Worm (Caenorhabditis elegans) whole organism, L1 larva: Measurements from ENCODE around the gene srsx-29.

Experiments used
- F16B12.6 ChIP-seq: fragments of 150-350 bp; optimal IDR thresholded peaks from 2 replicates; lab custom pipeline; 2014; ENCODE audit warnings: missing biosample characterization, missing genetic modification characterization
- ama-1 ChIP-seq: fragments of 150-350 bp; optimal IDR thresholded peaks from 2 replicates; lab custom pipeline; 2014
- ceh-63 ChIP-seq: fragments of 200-800 bp; sonication (Bioruptor generic); optimal IDR thresholded peaks from 2 replicates; lab custom pipeline; 2018; ENCODE audit warnings: mild to moderate bottlenecking, missing genetic modification characterization, missing compliant biosample characterization
- ceh-82 ChIP-seq, 3 experiments: fragments of 150-350 bp in 1 of 3; sonication (generic microtip) in 2 of 3; optimal IDR thresholded peaks; 2 replicates each; lab custom pipeline; 2014 to 2017; ENCODE audit warnings: missing biosample characterization in 3 of 3, missing genetic modification characterization in 3 of 3
- ceh-88 ChIP-seq: fragments of 200-800 bp; sonication (Bioruptor generic); IDR thresholded peaks from 2 replicates; pipeline ENCODE4 v1.3.6; 2022; ENCODE audit warnings: missing genetic modification characterization, missing compliant biosample characterization
- ceh-90 ChIP-seq: sonication (generic microtip); optimal IDR thresholded peaks from 2 replicates; lab custom pipeline; 2016; ENCODE audit warnings: missing genetic modification characterization, missing compliant biosample characterization
- efl-3 ChIP-seq: fragments of 200-800 bp; sonication (Bioruptor generic); optimal IDR thresholded peaks from 2 replicates; lab custom pipeline; 2018; ENCODE audit warnings: mild to moderate bottlenecking, missing genetic modification characterization, missing compliant biosample characterization
- egl-13 ChIP-seq: sonication (generic microtip); optimal IDR thresholded peaks from 2 replicates; lab custom pipeline; 2016; ENCODE audit warnings: missing genotype, missing genetic modification reagents, missing genetic modification characterization, missing compliant biosample characterization
- egl-27 ChIP-seq, 2 experiments: fragments of 150-350 bp in 1 of 2; sonication (generic microtip); optimal IDR thresholded peaks; 3 replicates each; lab custom pipeline; 2017 to 2018; ENCODE audit warnings: missing biosample characterization in 2 of 2, missing genetic modification characterization in 2 of 2, missing genetic modification reagents in 2 of 2
- elt-2 ChIP-seq: sonication (generic microtip); optimal IDR thresholded peaks from 2 replicates; lab custom pipeline; 2016; ENCODE audit warnings: missing genetic modification characterization, mild to moderate bottlenecking, inconsistent platforms, missing compliant biosample characterization, missing genetic modification reagents
- ets-5 ChIP-seq: fragments of 200-800 bp; sonication (Bioruptor generic); IDR thresholded peaks from 2 replicates; pipeline ENCODE4 v1.3.6; 2022; ENCODE audit warnings: missing genetic modification characterization, missing compliant biosample characterization
- fkh-10 ChIP-seq: sonication (generic microtip); optimal IDR thresholded peaks from 2 replicates; lab custom pipeline; 2017; ENCODE audit warnings: missing biosample characterization, missing genetic modification reagents, missing genetic modification characterization
- grh-1 ChIP-seq: fragments of 200-800 bp; sonication (Bioruptor generic); IDR thresholded peaks from 2 replicates; pipeline ENCODE4 v1.3.6; 2022; ENCODE audit warnings: missing genetic modification reagents, missing genetic modification characterization, missing compliant biosample characterization
- hlh-17 ChIP-seq: fragments of 200-800 bp; sonication (Bioruptor generic); optimal IDR thresholded peaks from 2 replicates; lab custom pipeline; 2018; ENCODE audit warnings: missing genetic modification characterization, mild to moderate bottlenecking, missing compliant biosample characterization, moderate library complexity, borderline replicate concordance
- hpl-2 ChIP-seq: fragments of 150-350 bp; optimal IDR thresholded peaks from 2 replicates; lab custom pipeline; 2014; ENCODE audit warnings: missing biosample characterization, missing genetic modification reagents, missing genetic modification characterization
- lin-13 ChIP-seq: fragments of 150-350 bp; optimal IDR thresholded peaks from 2 replicates; lab custom pipeline; 2014; ENCODE audit warnings: missing biosample characterization, missing genetic modification reagents, missing genetic modification characterization
- lin-14 ChIP-seq: fragments of 200-800 bp; sonication (Bioruptor generic); optimal IDR thresholded peaks from 2 replicates; lab custom pipeline; 2018; ENCODE audit warnings: mild to moderate bottlenecking, missing genetic modification characterization, moderate library complexity, missing compliant biosample characterization
- lin-15B ChIP-seq: fragments of 150-350 bp; sonication (generic microtip); optimal IDR thresholded peaks from 3 replicates; lab custom pipeline; 2014; ENCODE audit warnings: missing biosample characterization, missing genetic modification characterization
- lin-39 ChIP-seq: fragments of 150-350 bp; optimal IDR thresholded peaks from 2 replicates; lab custom pipeline; 2014; ENCODE audit warnings: missing biosample characterization, missing genetic modification reagents, missing genetic modification characterization
- lir-3 ChIP-seq: sonication (generic microtip); optimal IDR thresholded peaks from 2 replicates; lab custom pipeline; 2016; ENCODE audit warnings: mild to moderate bottlenecking, missing genetic modification characterization, moderate library complexity, missing compliant biosample characterization; ENCODE audit not compliant: poor library complexity
- lsy-2 ChIP-seq, 2 experiments: fragments of 150-350 bp; optimal IDR thresholded peaks; 2 replicates each; lab custom pipeline; 2014; ENCODE audit warnings: missing biosample characterization in 2 of 2, missing genetic modification characterization in 2 of 2
- mef-2 ChIP-seq: fragments of 150-350 bp; optimal IDR thresholded peaks from 2 replicates; lab custom pipeline; 2014; ENCODE audit warnings: missing biosample characterization, missing genetic modification characterization
- nhr-12 ChIP-seq: sonication (generic microtip); optimal IDR thresholded peaks from 2 replicates; lab custom pipeline; 2017; ENCODE audit warnings: missing biosample characterization, missing genetic modification characterization
- nhr-20 ChIP-seq: sonication (generic microtip); optimal IDR thresholded peaks from 2 replicates; lab custom pipeline; 2016; ENCODE audit warnings: mild to moderate bottlenecking, missing genetic modification characterization, missing compliant biosample characterization
- nhr-237 ChIP-seq: fragments of 150-350 bp; optimal IDR thresholded peaks from 2 replicates; lab custom pipeline; 2014; ENCODE audit warnings: missing biosample characterization, missing genetic modification characterization
- nhr-47 ChIP-seq: sonication (generic microtip); optimal IDR thresholded peaks from 2 replicates; lab custom pipeline; 2016; ENCODE audit warnings: mild to moderate bottlenecking, missing genetic modification characterization, moderate library complexity, missing compliant biosample characterization
- nhr-71 ChIP-seq: sonication (generic microtip); optimal IDR thresholded peaks from 2 replicates; lab custom pipeline; 2016; ENCODE audit warnings: mild to moderate bottlenecking, missing genetic modification characterization, moderate library complexity, missing compliant biosample characterization
- nhr-76 ChIP-seq: sonication (generic microtip); optimal IDR thresholded peaks from 2 replicates; lab custom pipeline; 2017; ENCODE audit warnings: missing biosample characterization, missing genetic modification characterization
- nhr-77 ChIP-seq: fragments of 150-350 bp; optimal IDR thresholded peaks from 2 replicates; lab custom pipeline; 2014; ENCODE audit warnings: missing biosample characterization, missing genetic modification characterization
- nhr-90 ChIP-seq: sonication (generic microtip); optimal IDR thresholded peaks from 2 replicates; lab custom pipeline; 2016; ENCODE audit warnings: mild to moderate bottlenecking, missing genetic modification characterization, missing compliant biosample characterization; ENCODE audit not compliant: poor library complexity
- pax-3 ChIP-seq: fragments of 200-800 bp; sonication (Bioruptor generic); optimal IDR thresholded peaks from 2 replicates; lab custom pipeline; 2018; ENCODE audit warnings: mild to moderate bottlenecking, missing genetic modification characterization, moderate library complexity, missing compliant biosample characterization
- pqm-1 ChIP-seq: sonication (generic microtip); optimal IDR thresholded peaks from 3 replicates; lab custom pipeline; 2017; ENCODE audit warnings: missing biosample characterization, missing genetic modification characterization
- skn-1 ChIP-seq: fragments of 150-350 bp; optimal IDR thresholded peaks from 2 replicates; lab custom pipeline; 2014; ENCODE audit warnings: missing biosample characterization, missing genetic modification characterization
- sox-4 ChIP-seq: sonication (generic microtip); optimal IDR thresholded peaks from 2 replicates; lab custom pipeline; 2016; ENCODE audit warnings: missing genetic modification characterization, missing compliant biosample characterization
- sptf-1 ChIP-seq: fragments of 150-350 bp; optimal IDR thresholded peaks from 2 replicates; lab custom pipeline; 2014; ENCODE audit warnings: missing biosample characterization, missing genetic modification characterization
- unc-62 ChIP-seq: fragments of 150-350 bp; optimal IDR thresholded peaks from 2 replicates; lab custom pipeline; 2014; ENCODE audit warnings: missing biosample characterization, missing genetic modification reagents, missing genetic modification characterization
- vab-15 ChIP-seq: sonication (generic microtip); optimal IDR thresholded peaks from 2 replicates; lab custom pipeline; 2017; ENCODE audit warnings: missing genotype, mild to moderate bottlenecking, missing genetic modification characterization, missing compliant biosample characterization
- ztf-11 ChIP-seq, 2 experiments: sonication (generic microtip); optimal IDR thresholded peaks; 2 replicates each; lab custom pipeline; 2016 to 2017; ENCODE audit warnings: missing genetic modification characterization in 2 of 2, missing biosample characterization in 1 of 2, missing compliant biosample characterization in 1 of 2

The srsx-29 gene

DNA sequence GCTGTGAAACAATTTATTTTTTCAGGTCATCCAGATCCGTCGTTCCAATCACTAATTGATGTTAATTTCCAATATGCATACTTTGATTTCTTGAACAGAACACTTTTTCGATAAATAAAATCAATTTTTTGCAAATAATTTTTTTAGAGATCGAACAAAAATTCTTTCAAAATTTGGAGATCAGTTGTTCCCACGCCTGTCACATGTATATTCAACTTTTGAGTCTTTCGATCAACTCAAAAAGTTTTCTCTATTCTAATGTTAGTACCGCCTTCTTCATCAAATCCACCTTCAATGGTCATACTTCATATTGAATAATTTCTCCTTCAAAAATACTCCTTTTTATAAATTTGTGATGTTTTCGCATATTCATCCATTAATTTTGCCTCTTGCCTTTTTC is at the start of gene srsx-29:
Gene srsx-29, plus strand, starts transcription at position 301 of the 400 bp plus-strand sequence.
- TF ChIP-seq skn-1 (tag; lab: Kevin White, UChicago): no peak
- TF ChIP-seq ceh-82 (tag; optimal IDR thresholded peaks at IDR 0.05; lab: Kevin White, UChicago): no peak
- no peak for TF ChIP-seq pqm-1 (tag; lab: Kevin White, UChicago)
- TF ChIP-seq ceh-63 (GFP tag; lab: Kevin White, UChicago): no peak
- no peak for TF ChIP-seq nhr-90 (tag; lab: Kevin White, UChicago)
- TF ChIP-seq elt-2: no peak
- no peak for TF ChIP-seq F16B12.6 (tag; lab: Kevin White, UChicago)
- no peak for TF ChIP-seq ama-1 (lab: Kevin White, UChicago)
- no peak for TF ChIP-seq nhr-71 (tag; lab: Kevin White, UChicago)
- no peak for TF ChIP-seq sox-4 (tag; lab: Kevin White, UChicago)
- TF ChIP-seq ceh-90 (tag; lab: Kevin White, UChicago): no peak
- TF ChIP-seq ceh-88: no peak
- TF ChIP-seq lin-14 (GFP tag; lab: Kevin White, UChicago): no peak
- TF ChIP-seq lsy-2 (tag; optimal IDR thresholded peaks at IDR 0.05; lab: Kevin White, UChicago): no peak
- TF ChIP-seq nhr-20 (tag; lab: Kevin White, UChicago): no peak
- TF ChIP-seq, all 84 proteins: peak for 0

DNA sequence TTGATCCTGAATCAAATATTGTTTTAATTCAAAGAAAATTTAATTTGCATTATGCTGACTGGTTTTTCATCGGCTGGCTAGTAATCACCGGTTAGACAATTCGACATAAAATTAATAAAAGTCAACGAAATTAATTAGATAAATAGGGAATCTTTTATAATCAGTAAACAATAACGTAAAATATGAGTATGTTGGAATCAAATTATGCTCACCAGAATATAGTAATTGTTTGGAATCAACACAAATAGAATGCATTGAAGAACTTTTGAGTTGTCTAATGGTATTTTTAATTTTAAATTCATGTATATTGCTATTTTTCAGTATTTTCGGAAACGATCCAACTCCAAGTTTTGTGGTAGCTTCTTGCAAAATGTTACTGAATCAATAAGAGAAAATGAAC is 49.4 kb upstream of the srsx-29 start, which contains the start of gene C08B6.2:
Gene C08B6.2, plus strand, starts transcription at position 301 of the 400 bp plus-strand sequence.
- TF ChIP-seq ceh-90 (tag; lab: Kevin White, UChicago) (no peak), egl-27 (tag; optimal IDR thresholded peaks at IDR 0.05; lab: Kevin White, UChicago) (no peak), ceh-88 (no peak), lir-3 (tag; lab: Kevin White, UChicago) (no peak), fkh-10 (no peak), vab-15 (tag; lab: Kevin White, UChicago) (no peak), mef-2 (tag; lab: Kevin White, UChicago) (no peak), lin-39 (tag; lab: Kevin White, UChicago) (no peak), nhr-47 (no peak), nhr-76 (tag; lab: Kevin White, UChicago) (no peak), lin-15B (tag; lab: Kevin White, UChicago) (no peak), nhr-237 (tag; lab: Kevin White, UChicago) (no peak), ets-5 (GFP tag; lab: Robert Waterston, UW) (no peak), egl-13 (tag; lab: Kevin White, UChicago) (no peak), lin-13 (GFP tag; lab: Kevin White, UChicago) (no peak), hlh-17 (GFP tag; lab: Kevin White, UChicago) (no peak), grh-1 (no peak), pax-3 (tag; lab: Kevin White, UChicago) (no peak)
- TF ChIP-seq, all 84 proteins: peak for 0

DNA sequence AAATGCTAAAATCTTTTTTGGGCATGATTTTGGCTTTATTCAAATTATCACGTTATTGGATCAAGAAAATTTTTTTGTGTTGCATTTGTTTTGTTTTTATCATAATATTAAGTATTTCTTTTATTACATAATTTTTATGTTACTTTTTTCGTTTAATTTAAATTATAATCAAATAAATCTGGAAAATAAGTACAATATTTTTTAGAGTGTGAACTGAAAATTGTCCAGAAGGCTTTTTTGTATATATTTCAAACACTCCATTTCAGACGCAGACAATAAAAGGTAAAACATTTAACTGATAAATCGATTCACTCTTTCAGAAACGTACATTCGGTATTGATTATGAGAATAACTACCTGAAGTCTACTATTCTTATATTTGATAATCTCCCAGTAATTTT is 47.5 kb upstream of the srsx-29 start, which contains the start of gene C08B6.11:
Gene C08B6.11, plus strand, starts transcription at position 301 of the 400 bp plus-strand sequence.
- TF ChIP-seq nhr-237 (tag; lab: Kevin White, UChicago): no peak
- no peak for TF ChIP-seq nhr-12
- TF ChIP-seq F16B12.6 (tag; lab: Kevin White, UChicago): no peak
- no peak for TF ChIP-seq ztf-11 (tag; optimal IDR thresholded peaks at IDR 0.05; lab: Kevin White, UChicago)
- TF ChIP-seq nhr-77 (tag; lab: Kevin White, UChicago): no peak
- TF ChIP-seq unc-62 (GFP tag; lab: Kevin White, UChicago): no peak
- TF ChIP-seq hpl-2 (GFP tag; lab: Kevin White, UChicago): no peak
- no peak for TF ChIP-seq sptf-1 (tag; lab: Kevin White, UChicago)
- no peak for TF ChIP-seq ets-5 (GFP tag; lab: Robert Waterston, UW)
- TF ChIP-seq efl-3: no peak
- TF ChIP-seq lin-13 (GFP tag; lab: Kevin White, UChicago): no peak
- no peak for TF ChIP-seq nhr-20 (tag; lab: Kevin White, UChicago)
